Fruit fly (Drosophila melanogaster): ENCODE results near the gene CG10183.

dm6 chr3R:23569195-23569594 lies 29.6 kb downstream of the CG10183 start:
- TF ChIP-seq CG8478 (optimal IDR thresholded peaks at IDR 0.05) (no peak), CTCF (optimal IDR thresholded peaks at IDR 0.05) (no peak)
